Fruit fly (Drosophila melanogaster) whole organism, embryonic: ENCODE measurements around the gene me31B.
A peak's percentile ranks its signal among the peaks of the same experiment; 100 is the strongest.

ENCODE experiments used
- Aef1 ChIP-seq: fragments of 200-800 bp; sonication (Bioruptor generic); IDR thresholded peaks from 3 replicates; pipeline ENCODE4 v1.3.6; 2022; ENCODE audit warnings: missing biosample characterization, missing genetic modification characterization
- B-H2 ChIP-seq: fragments of 200-800 bp; sonication (Bioruptor generic); optimal IDR thresholded peaks from 2 replicates; lab custom pipeline; 2018; ENCODE audit warnings: missing biosample characterization, mild to moderate bottlenecking, missing genetic modification characterization
- C15 ChIP-seq: fragments of 200-800 bp; sonication (Bioruptor generic); IDR thresholded peaks from 3 replicates; pipeline ENCODE4 v1.3.6; 2022; ENCODE audit warnings: missing biosample characterization, missing genetic modification characterization
- CG10274 ChIP-seq: fragments of 200-800 bp; sonication (Bioruptor generic); optimal IDR thresholded peaks from 3 replicates; lab custom pipeline; 2017; ENCODE audit warnings: missing biosample characterization, mild to moderate bottlenecking, missing genetic modification characterization
- CG10565 ChIP-seq: fragments of 200-800 bp; sonication (Bioruptor generic); optimal IDR thresholded peaks from 3 replicates; lab custom pipeline; 2016; ENCODE audit warnings: missing biosample characterization, mild to moderate bottlenecking, missing genetic modification characterization
- CG12769 ChIP-seq: fragments of 200-800 bp; sonication (Bioruptor generic); optimal IDR thresholded peaks from 2 replicates; lab custom pipeline; 2019; ENCODE audit warnings: missing biosample characterization, mild to moderate bottlenecking, missing genetic modification characterization, moderate library complexity
- CG16779 ChIP-seq: fragments of 200-800 bp; sonication (Bioruptor generic); IDR thresholded peaks from 2 replicates; pipeline ENCODE4 v1.3.6; 2022; ENCODE audit warnings: missing biosample characterization, missing genetic modification characterization
- CG16813 ChIP-seq: fragments of 200-800 bp; sonication (Bioruptor generic); IDR thresholded peaks from 3 replicates; pipeline ENCODE4 v1.3.6; 2022; ENCODE audit warnings: missing biosample characterization, missing genetic modification characterization; ENCODE audit not compliant: partially characterized antibody
- CG17328 ChIP-seq: fragments of 200-800 bp; sonication (Bioruptor generic); IDR thresholded peaks from 2 replicates; pipeline ENCODE4 v1.3.6; 2022; ENCODE audit warnings: missing biosample characterization, missing genetic modification characterization
- CG17359 ChIP-seq: fragments of 200-800 bp; sonication (Bioruptor generic); optimal IDR thresholded peaks from 3 replicates; lab custom pipeline; 2018; ENCODE audit warnings: missing biosample characterization, mild to moderate bottlenecking, missing genetic modification characterization, moderate library complexity
- CG30403 ChIP-seq: fragments of 200-800 bp; sonication (Bioruptor generic); optimal IDR thresholded peaks from 3 replicates; lab custom pipeline; 2016; ENCODE audit warnings: missing biosample characterization, missing genetic modification characterization
- CG4617 ChIP-seq: fragments of 200-800 bp; sonication (Bioruptor generic); optimal IDR thresholded peaks from 3 replicates; lab custom pipeline; 2016; ENCODE audit warnings: missing biosample characterization, missing genetic modification characterization, borderline replicate concordance
- CG4707 ChIP-seq: fragments of 200-800 bp; sonication (Bioruptor generic); optimal IDR thresholded peaks from 2 replicates; lab custom pipeline; 2018; ENCODE audit warnings: missing biosample characterization, mild to moderate bottlenecking, missing genetic modification characterization, moderate library complexity
- CG4820 ChIP-seq: fragments of 200-800 bp; sonication (Bioruptor generic); optimal IDR thresholded peaks from 3 replicates; lab custom pipeline; 2016; ENCODE audit warnings: missing biosample characterization, missing genetic modification characterization
- CG5953 ChIP-seq: fragments of 200-800 bp; sonication (Bioruptor generic); IDR thresholded peaks from 2 replicates; pipeline ENCODE4 v1.3.6; 2022; ENCODE audit warnings: missing biosample characterization, missing genetic modification characterization
- CG7372 ChIP-seq: fragments of 200-800 bp; sonication (Bioruptor generic); IDR thresholded peaks from 2 replicates; pipeline ENCODE4 v1.3.6; 2022; ENCODE audit warnings: missing biosample characterization, missing genetic modification characterization
- CG9215 ChIP-seq: fragments of 200-800 bp; sonication (Bioruptor generic); IDR thresholded peaks from 2 replicates; pipeline ENCODE4 v1.3.6; 2022; ENCODE audit warnings: missing biosample characterization, missing genetic modification characterization
- CG9609 ChIP-seq: fragments of 200-800 bp; sonication (Bioruptor generic); optimal IDR thresholded peaks from 3 replicates; lab custom pipeline; 2016; ENCODE audit warnings: missing biosample characterization, missing genetic modification characterization
- CTCF ChIP-seq: fragments of 200-800 bp; sonication (Bioruptor generic); optimal IDR thresholded peaks from 2 replicates; lab custom pipeline; 2017; ENCODE audit warnings: missing biosample characterization, mild to moderate bottlenecking, missing genetic modification characterization, moderate library complexity
- Dad ChIP-seq: fragments of 200-800 bp; sonication (Bioruptor generic); optimal IDR thresholded peaks from 3 replicates; lab custom pipeline; 2016; ENCODE audit warnings: missing biosample characterization, missing genetic modification characterization
- Dbx ChIP-seq: fragments of 200-800 bp; sonication (Bioruptor generic); IDR thresholded peaks from 3 replicates; pipeline ENCODE4 v1.3.6; 2022; ENCODE audit warnings: missing biosample characterization, missing genetic modification characterization
- Elba2 ChIP-seq: fragments of 200-800 bp; sonication (Bioruptor generic); optimal IDR thresholded peaks from 3 replicates; lab custom pipeline; 2016; ENCODE audit warnings: missing biosample characterization, missing genetic modification characterization
- Ets97D ChIP-seq: fragments of 200-800 bp; sonication (Bioruptor generic); optimal IDR thresholded peaks from 3 replicates; lab custom pipeline; 2016; ENCODE audit warnings: missing biosample characterization, missing genetic modification characterization
- HLH54F ChIP-seq: fragments of 200-800 bp; sonication (Bioruptor generic); optimal IDR thresholded peaks from 3 replicates; lab custom pipeline; 2016; ENCODE audit warnings: missing biosample characterization, missing genetic modification characterization
- NC2β ChIP-seq: fragments of 200-800 bp; sonication (Bioruptor generic); optimal IDR thresholded peaks from 2 replicates; lab custom pipeline; 2016; ENCODE audit warnings: missing biosample characterization, missing genetic modification characterization
- PHDP ChIP-seq: fragments of 200-800 bp; sonication (Bioruptor generic); optimal IDR thresholded peaks from 3 replicates; lab custom pipeline; 2018; ENCODE audit warnings: missing biosample characterization, mild to moderate bottlenecking, missing genetic modification characterization, moderate library complexity
- Pdp1 ChIP-seq, 2 experiments: fragments of 200-800 bp; sonication (Bioruptor generic); optimal IDR thresholded peaks; 3 replicates each; lab custom pipeline; 2016; ENCODE audit warnings: missing biosample characterization in 2 of 2, missing genetic modification characterization in 2 of 2, mild to moderate bottlenecking in 1 of 2, moderate library complexity in 1 of 2
- cad ChIP-seq: fragments of >200 bp; optimal IDR thresholded peaks from 2 replicates; lab custom pipeline; 2017; ENCODE audit warnings: missing biosample characterization, missing genetic modification characterization
- chinmo ChIP-seq: fragments of 200-800 bp; sonication (Bioruptor generic); IDR thresholded peaks from 4 replicates; pipeline ENCODE4 v1.3.6; 2022; ENCODE audit warnings: missing biosample characterization, missing genetic modification characterization; ENCODE audit not compliant: partially characterized antibody
- cwo ChIP-seq: fragments of 200-800 bp; sonication (Bioruptor generic); optimal IDR thresholded peaks from 3 replicates; lab custom pipeline; 2017; ENCODE audit warnings: missing biosample characterization, missing genetic modification characterization, mild to moderate bottlenecking, moderate library complexity, missing genetic modification reagents
- gcm2 ChIP-seq: fragments of 200-800 bp; sonication (Bioruptor generic); optimal IDR thresholded peaks from 2 replicates; lab custom pipeline; 2016; ENCODE audit warnings: missing biosample characterization, missing genetic modification characterization
- gro ChIP-seq: fragments of 200-800 bp; sonication (Bioruptor generic); optimal IDR thresholded peaks from 2 replicates; lab custom pipeline; 2016; ENCODE audit warnings: missing biosample characterization, missing genetic modification characterization
- hth ChIP-seq: fragments of >200 bp; optimal IDR thresholded peaks from 2 replicates; lab custom pipeline; 2017; ENCODE audit warnings: inconsistent platforms
- nmo ChIP-seq: fragments of 200-800 bp; sonication (Bioruptor generic); optimal IDR thresholded peaks from 2 replicates; lab custom pipeline; 2018; ENCODE audit warnings: missing biosample characterization, mild to moderate bottlenecking, missing genetic modification characterization, moderate library complexity
- pho ChIP-seq: fragments of 200-800 bp; sonication (Bioruptor generic); optimal IDR thresholded peaks from 2 replicates; lab custom pipeline; 2016; ENCODE audit warnings: missing biosample characterization, missing genetic modification characterization
- psq ChIP-seq: fragments of 200-800 bp; sonication (Bioruptor generic); optimal IDR thresholded peaks from 2 replicates; lab custom pipeline; 2017; ENCODE audit warnings: missing biosample characterization, missing genetic modification characterization
- repo ChIP-seq: fragments of 200-800 bp; sonication (Bioruptor generic); optimal IDR thresholded peaks from 2 replicates; lab custom pipeline; 2016; ENCODE audit warnings: missing biosample characterization, missing genetic modification characterization
- shn ChIP-seq: fragments of 200-800 bp; sonication (Bioruptor generic); optimal IDR thresholded peaks from 3 replicates; lab custom pipeline; 2016; ENCODE audit warnings: missing biosample characterization, missing genetic modification characterization
- slou ChIP-seq: fragments of 200-800 bp; sonication (Bioruptor generic); optimal IDR thresholded peaks from 3 replicates; lab custom pipeline; 2016; ENCODE audit warnings: missing biosample characterization, missing genetic modification characterization
- stc ChIP-seq: fragments of 200-800 bp; sonication (Bioruptor generic); IDR thresholded peaks from 2 replicates; pipeline ENCODE4 v1.3.6; 2022; ENCODE audit warnings: missing biosample characterization, missing genetic modification characterization
- tll ChIP-seq, 2 experiments: fragments of 200-800 bp in 1 of 2; fragments of >200 bp in 1 of 2; sonication (Bioruptor generic) in 1 of 2; optimal IDR thresholded peaks; 2 replicates each; lab custom pipeline; 2017 to 2019; ENCODE audit warnings: missing biosample characterization in 2 of 2, missing genetic modification characterization in 2 of 2, mild to moderate bottlenecking in 1 of 2, moderate library complexity in 1 of 2

Gene me31B

DNA sequence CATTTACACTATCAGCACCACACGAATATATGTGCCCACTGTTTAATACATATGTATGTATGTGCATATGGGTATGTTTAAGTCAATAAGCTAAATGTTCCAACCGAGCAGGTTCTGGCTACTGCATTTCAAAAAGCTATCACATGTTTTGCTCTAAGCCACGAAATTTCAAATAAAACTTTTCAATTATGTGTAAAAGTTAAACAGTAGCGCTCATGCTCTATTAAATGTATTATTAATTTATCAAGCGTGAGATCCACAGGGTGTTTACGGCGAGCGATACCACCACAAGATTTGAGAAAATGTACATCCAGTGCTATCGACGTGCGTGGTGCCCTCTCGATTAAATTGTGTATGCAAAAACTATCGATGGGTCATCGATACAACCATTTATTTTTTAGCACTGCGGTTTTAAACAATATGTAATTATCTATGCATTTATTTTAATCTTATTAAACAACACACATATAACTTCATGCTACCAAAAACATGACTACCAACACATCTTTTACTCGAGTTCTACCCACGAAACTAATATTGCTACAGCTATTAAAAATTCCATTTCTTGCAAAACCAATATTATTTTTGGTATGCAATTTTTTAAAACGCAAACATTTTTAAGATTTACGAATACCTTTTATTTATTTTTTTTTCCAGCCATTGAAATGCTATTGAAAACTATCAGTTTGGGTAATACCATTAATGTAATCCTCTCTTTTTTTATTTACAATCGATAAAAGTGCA, 21.8 kb downstream of the me31B start, which contains the start of gene Pten (continued):
- peak; percentile 42 for TF ChIP-seq repo
- TF ChIP-seq stc (GFP tag; lab: Robert Waterston, UW): peak; percentile 67; the same call in 1 of the 2 replicates
- TF ChIP-seq gro (GFP tag; lab: Kevin White, UChicago): peak; percentile 59
- peak; percentile 88 for TF ChIP-seq nmo (GFP tag; lab: Kevin White, UChicago)
- TF ChIP-seq slou (GFP tag; lab: Kevin White, UChicago): peak; percentile 63
- no peak for TF ChIP-seq gcm2 (GFP tag; lab: Kevin White, UChicago)
- TF ChIP-seq chinmo: peak; percentile 85; the same call in 2 of the 4 replicates
- no peak for TF ChIP-seq CG5953 (GFP tag; lab: Robert Waterston, UW)
- TF ChIP-seq CG4707: peak; percentile 61
- TF ChIP-seq NC2β (GFP tag; lab: Kevin White, UChicago): peak; percentile 57
- TF ChIP-seq cad: peak; percentile 74
- TF ChIP-seq CG16813 (GFP tag; lab: Robert Waterston, UW): peak; percentile 92
- TF ChIP-seq CG4820 (GFP tag; lab: Kevin White, UChicago): peak; percentile 76
- peak; percentile 47; the same call in 1 of the 2 replicates for TF ChIP-seq CG7372 (GFP tag; lab: Robert Waterston, UW)
- peak; percentile 12 for TF ChIP-seq Elba2 (GFP tag; lab: Kevin White, UChicago)
- TF ChIP-seq CG9215 (GFP tag; lab: Robert Waterston, UW): no peak
- peak; percentile 33 for TF ChIP-seq psq (GFP tag; lab: Kevin White, UChicago)
- no peak for TF ChIP-seq hth
- TF ChIP-seq Pdp1 (GFP tag; optimal IDR thresholded peaks at IDR 0.05; lab: Kevin White, UChicago): peak; percentile 56 to 60
- TF ChIP-seq C15: 0 out of 3 replicates have a peak, but pooled peaks have one; percentile 33
- peak; percentile 16 for TF ChIP-seq CG9609 (GFP tag; lab: Kevin White, UChicago)
- no peak for TF ChIP-seq CG16779 (GFP tag; lab: Robert Waterston, UW)
- TF ChIP-seq Dad (GFP tag; lab: Kevin White, UChicago): peak; percentile 55
- peak; percentile 51 for TF ChIP-seq HLH54F
- no peak for TF ChIP-seq CG12769 (tag; lab: Kevin White, UChicago)
- peak; percentile 4 for TF ChIP-seq CTCF (GFP tag; lab: Kevin White, UChicago)
- peak; percentile 49 for TF ChIP-seq PHDP (tag; lab: Kevin White, UChicago)
- TF ChIP-seq CG17328 (GFP tag; lab: Robert Waterston, UW): peak; percentile 44; the same call in 1 of the 2 replicates
- TF ChIP-seq CG17359: peak; percentile 80
- peak; percentile 70 for TF ChIP-seq CG4617
- peak; percentile 79 for TF ChIP-seq CG30403 (GFP tag; lab: Kevin White, UChicago)
- peak; percentile 76; the same call in 2 of the 3 replicates for TF ChIP-seq Dbx (GFP tag; lab: Robert Waterston, UW)
- TF ChIP-seq pho (GFP tag; lab: Kevin White, UChicago): peak; percentile 64
- TF ChIP-seq Ets97D (GFP tag; lab: Kevin White, UChicago): peak; percentile 69
- peak; percentile 5 for TF ChIP-seq shn
- peak; percentile 30 for TF ChIP-seq B-H2 (GFP tag; lab: Kevin White, UChicago)
- TF ChIP-seq CG10274 (GFP tag; lab: Kevin White, UChicago): peak; percentile 28
- peak; percentile 69 for TF ChIP-seq CG10565
- peak in 1 of 2 experiments; percentile 52 for TF ChIP-seq tll (GFP tag; optimal IDR thresholded peaks at IDR 0.05; lab: Kevin White, UChicago)
- no peak for TF ChIP-seq cwo (GFP tag; lab: Kevin White, UChicago)
- TF ChIP-seq Aef1 (GFP tag; lab: Robert Waterston, UW): no peak; the same call in 2 of the 3 replicates
